Fruit fly (Drosophila melanogaster) whole organism, embryonic: Measurements from ENCODE around the gene CG8814.

ENCODE experiments used
- B-H1 ChIP-seq: fragments of 200-800 bp; sonication (Bioruptor generic); IDR thresholded peaks from 3 replicates; pipeline ENCODE4 v1.3.6; 2022; ENCODE audit warnings: missing biosample characterization, missing genetic modification characterization
- Bgb ChIP-seq: fragments of 200-800 bp; sonication (Bioruptor generic); IDR thresholded peaks from 2 replicates; pipeline ENCODE4 v1.3.6; 2022; ENCODE audit warnings: missing biosample characterization, missing genetic modification characterization; ENCODE audit not compliant: partially characterized antibody
- CG11504 ChIP-seq: fragments of 200-800 bp; sonication (Bioruptor generic); optimal IDR thresholded peaks from 3 replicates; lab custom pipeline; 2019; ENCODE audit warnings: missing biosample characterization, mild to moderate bottlenecking, missing genetic modification characterization, moderate library complexity
- CG12659 ChIP-seq: fragments of 200-800 bp; sonication (Bioruptor generic); optimal IDR thresholded peaks from 3 replicates; lab custom pipeline; 2017; ENCODE audit warnings: mild to moderate bottlenecking, missing biosample characterization, missing genetic modification reagents, missing genetic modification characterization
- CG13287 ChIP-seq: fragments of 200-800 bp; sonication (Bioruptor generic); IDR thresholded peaks from 2 replicates; pipeline ENCODE4 v1.3.6; 2022; ENCODE audit warnings: missing biosample characterization, missing genetic modification characterization; ENCODE audit not compliant: partially characterized antibody
- CG13424 ChIP-seq: fragments of 200-800 bp; sonication (Bioruptor generic); optimal IDR thresholded peaks from 2 replicates; lab custom pipeline; 2019; ENCODE audit warnings: missing biosample characterization, mild to moderate bottlenecking, missing genetic modification characterization, moderate library complexity
- CG15479 ChIP-seq: fragments of 200-800 bp; sonication (Bioruptor generic); optimal IDR thresholded peaks from 3 replicates; lab custom pipeline; 2019; ENCODE audit warnings: missing biosample characterization, mild to moderate bottlenecking, missing genetic modification characterization, moderate library complexity
- CG1647 ChIP-seq: fragments of 200-800 bp; sonication (Bioruptor generic); optimal IDR thresholded peaks from 3 replicates; lab custom pipeline; 2016; ENCODE audit warnings: missing biosample characterization, missing genetic modification characterization
- CG2678 ChIP-seq: fragments of 200-800 bp; sonication (Bioruptor generic); optimal IDR thresholded peaks from 3 replicates; lab custom pipeline; 2019; ENCODE audit warnings: missing biosample characterization, mild to moderate bottlenecking, missing genetic modification characterization, moderate library complexity
- CG33213 ChIP-seq: fragments of 200-800 bp; sonication (Bioruptor generic); optimal IDR thresholded peaks from 3 replicates; lab custom pipeline; 2016; ENCODE audit warnings: missing biosample characterization, missing genetic modification characterization
- CG34422 ChIP-seq: fragments of 200-800 bp; sonication (Bioruptor generic); IDR thresholded peaks from 3 replicates; pipeline ENCODE4 v1.3.6; 2022; ENCODE audit warnings: missing biosample characterization, missing genetic modification characterization
- CG4404 ChIP-seq: fragments of 200-800 bp; sonication (Bioruptor generic); IDR thresholded peaks from 2 replicates; pipeline ENCODE4 v1.3.6; 2022; ENCODE audit warnings: missing biosample characterization, missing genetic modification characterization
- CG5180 ChIP-seq: fragments of 200-800 bp; sonication (Bioruptor generic); optimal IDR thresholded peaks from 3 replicates; lab custom pipeline; 2017; ENCODE audit warnings: missing biosample characterization, missing genetic modification characterization, mild to moderate bottlenecking, moderate library complexity, missing genetic modification reagents
- CG7372 ChIP-seq: fragments of 200-800 bp; sonication (Bioruptor generic); IDR thresholded peaks from 2 replicates; pipeline ENCODE4 v1.3.6; 2022; ENCODE audit warnings: missing biosample characterization, missing genetic modification characterization
- CkIIα-i1 ChIP-seq: fragments of 200-800 bp; sonication (Bioruptor generic); IDR thresholded peaks from 2 replicates; pipeline ENCODE4 v1.3.6; 2022; ENCODE audit warnings: missing biosample characterization, missing genetic modification characterization
- E2f1 ChIP-seq: fragments of 200-800 bp; sonication (Bioruptor generic); IDR thresholded peaks from 2 replicates; pipeline ENCODE4 v1.3.6; 2022; ENCODE audit warnings: missing biosample characterization, missing genetic modification characterization
- H2.0 ChIP-seq: fragments of 200-800 bp; sonication (Bioruptor generic); IDR thresholded peaks from 2 replicates; pipeline ENCODE4 v1.3.6; 2022; ENCODE audit warnings: missing biosample characterization, missing genetic modification characterization
- Hey ChIP-seq: fragments of 200-800 bp; sonication (Bioruptor generic); optimal IDR thresholded peaks from 3 replicates; lab custom pipeline; 2018; ENCODE audit warnings: missing biosample characterization, mild to moderate bottlenecking, missing genetic modification characterization
- HmgZ ChIP-seq: fragments of 200-800 bp; sonication (Bioruptor generic); optimal IDR thresholded peaks from 2 replicates; lab custom pipeline; 2018; ENCODE audit warnings: missing biosample characterization, mild to moderate bottlenecking, missing genetic modification characterization
- Max ChIP-seq: fragments of 200-800 bp; sonication (Bioruptor generic); optimal IDR thresholded peaks from 2 replicates; lab custom pipeline; 2016; ENCODE audit warnings: missing biosample characterization, mild to moderate bottlenecking, missing genetic modification characterization
- Sox100B ChIP-seq: fragments of 200-800 bp; sonication (Bioruptor generic); optimal IDR thresholded peaks from 3 replicates; lab custom pipeline; 2018; ENCODE audit warnings: missing biosample characterization, mild to moderate bottlenecking, missing genetic modification characterization
- Ssrp ChIP-seq: fragments of 200-800 bp; sonication (Bioruptor generic); optimal IDR thresholded peaks from 2 replicates; lab custom pipeline; 2018; ENCODE audit warnings: missing biosample characterization, mild to moderate bottlenecking, missing genetic modification characterization, moderate library complexity
- Trl ChIP-seq, 3 experiments: fragments of >200 bp in 2 of 3; fragments of 200-800 bp in 1 of 3; sonication (Bioruptor generic) in 1 of 3; optimal IDR thresholded peaks; 2 replicates in 1 of 3; 3 replicates in 2 of 3; lab custom pipeline; 2016 to 2017; ENCODE audit warnings: missing biosample characterization in 1 of 3, missing genetic modification characterization in 1 of 3
- al ChIP-seq: fragments of 200-800 bp; sonication (Bioruptor generic); IDR thresholded peaks from 2 replicates; pipeline ENCODE4 v1.3.6; 2022; ENCODE audit warnings: missing biosample characterization, missing genetic modification characterization
- ara ChIP-seq: fragments of 200-800 bp; sonication (Bioruptor generic); IDR thresholded peaks from 2 replicates; pipeline ENCODE4 v1.3.6; 2022; ENCODE audit warnings: missing biosample characterization, missing genetic modification characterization
- ash1 ChIP-seq: fragments of 200-800 bp; sonication (Bioruptor generic); optimal IDR thresholded peaks from 2 replicates; lab custom pipeline; 2018; ENCODE audit warnings: missing biosample characterization, mild to moderate bottlenecking, missing genetic modification characterization
- br ChIP-seq: fragments of >200 bp; optimal IDR thresholded peaks from 2 replicates; lab custom pipeline; 2017
- btn ChIP-seq: fragments of 200-800 bp; sonication (Bioruptor generic); optimal IDR thresholded peaks from 2 replicates; lab custom pipeline; 2016; ENCODE audit warnings: missing biosample characterization, missing genetic modification characterization
- croc ChIP-seq: fragments of 200-800 bp; sonication (Bioruptor generic); conservative IDR thresholded peaks from 3 replicates; pipeline ENCODE4 v1.3.6; 2022; ENCODE audit warnings: missing biosample characterization, missing genetic modification characterization
- dysf ChIP-seq: fragments of 200-800 bp; sonication (Bioruptor generic); IDR thresholded peaks from 3 replicates; pipeline ENCODE4 v1.3.6; 2022; ENCODE audit warnings: missing biosample characterization, missing genetic modification characterization
- ems ChIP-seq: fragments of 200-800 bp; sonication (Bioruptor generic); optimal IDR thresholded peaks from 3 replicates; lab custom pipeline; 2016; ENCODE audit warnings: missing biosample characterization, missing genetic modification characterization
- fd96Cb ChIP-seq: fragments of 200-800 bp; sonication (Bioruptor generic); optimal IDR thresholded peaks from 2 replicates; lab custom pipeline; 2018; ENCODE audit warnings: missing biosample characterization, mild to moderate bottlenecking, missing genetic modification characterization, moderate library complexity
- gsb ChIP-seq: fragments of 200-800 bp; sonication (Bioruptor generic); IDR thresholded peaks from 2 replicates; pipeline ENCODE4 v1.3.6; 2022; ENCODE audit warnings: missing biosample characterization, missing genetic modification characterization
- ken ChIP-seq: fragments of 200-800 bp; sonication (Bioruptor generic); IDR thresholded peaks from 3 replicates; pipeline ENCODE4 v1.3.6; 2022; ENCODE audit warnings: missing biosample characterization, missing genetic modification characterization
- lab ChIP-seq: fragments of 200-800 bp; sonication (Bioruptor generic); optimal IDR thresholded peaks from 3 replicates; lab custom pipeline; 2017; ENCODE audit warnings: missing biosample characterization, missing genetic modification characterization, mild to moderate bottlenecking, moderate library complexity, missing genetic modification reagents
- mld ChIP-seq: fragments of 200-800 bp; sonication (Bioruptor generic); IDR thresholded peaks from 3 replicates; pipeline ENCODE4 v1.3.6; 2022; ENCODE audit warnings: missing biosample characterization, missing genetic modification characterization; ENCODE audit not compliant: partially characterized antibody
- nau ChIP-seq: fragments of 200-800 bp; sonication (Bioruptor generic); optimal IDR thresholded peaks from 3 replicates; lab custom pipeline; 2017; ENCODE audit warnings: missing biosample characterization, mild to moderate bottlenecking, missing genetic modification characterization, missing genetic modification reagents
- otp ChIP-seq: fragments of 200-800 bp; sonication (Bioruptor generic); IDR thresholded peaks from 3 replicates; pipeline ENCODE4, ENCODE4 v1.3.6; 2022; ENCODE audit warnings: missing biosample characterization, missing genetic modification characterization
- peb ChIP-seq: fragments of 200-800 bp; sonication (Bioruptor generic); IDR thresholded peaks from 2 replicates; pipeline ENCODE4 v1.3.6; 2022; ENCODE audit warnings: missing biosample characterization, missing genetic modification characterization
- pho ChIP-seq: fragments of 200-800 bp; sonication (Bioruptor generic); optimal IDR thresholded peaks from 2 replicates; lab custom pipeline; 2016; ENCODE audit warnings: missing biosample characterization, missing genetic modification characterization
- pros ChIP-seq: fragments of 200-800 bp; sonication (Bioruptor generic); optimal IDR thresholded peaks from 3 replicates; lab custom pipeline; 2019; ENCODE audit warnings: missing biosample characterization, mild to moderate bottlenecking, missing genetic modification characterization, moderate library complexity
- sima ChIP-seq: fragments of 200-800 bp; sonication (Bioruptor generic); optimal IDR thresholded peaks from 2 replicates; lab custom pipeline; 2016; ENCODE audit warnings: missing biosample characterization, missing genetic modification characterization
- sna ChIP-seq: fragments of 200-800 bp; sonication (Bioruptor generic); IDR thresholded peaks from 2 replicates; pipeline ENCODE4 v1.3.6; 2022; ENCODE audit warnings: missing biosample characterization, missing genetic modification characterization; ENCODE audit not compliant: partially characterized antibody
- tgo ChIP-seq: fragments of 200-800 bp; sonication (Bioruptor generic); IDR thresholded peaks from 3 replicates; pipeline ENCODE4 v1.3.6; 2022; ENCODE audit warnings: missing biosample characterization, missing genetic modification characterization
- tio ChIP-seq: fragments of 200-800 bp; sonication (Bioruptor generic); optimal IDR thresholded peaks from 2 replicates; lab custom pipeline; 2017; ENCODE audit warnings: missing biosample characterization, missing genetic modification characterization, inconsistent platforms
- tll ChIP-seq, 2 experiments: fragments of 200-800 bp in 1 of 2; fragments of >200 bp in 1 of 2; sonication (Bioruptor generic) in 1 of 2; optimal IDR thresholded peaks; 2 replicates each; lab custom pipeline; 2017 to 2019; ENCODE audit warnings: missing biosample characterization in 2 of 2, missing genetic modification characterization in 2 of 2, mild to moderate bottlenecking in 1 of 2, moderate library complexity in 1 of 2
- tna ChIP-seq: fragments of 200-800 bp; sonication (Bioruptor generic); IDR thresholded peaks from 2 replicates; pipeline ENCODE4 v1.3.6; 2022; ENCODE audit warnings: missing biosample characterization, missing genetic modification characterization; ENCODE audit not compliant: partially characterized antibody
- ttk ChIP-seq: fragments of 200-800 bp; sonication (Bioruptor generic); IDR thresholded peaks from 2 replicates; pipeline ENCODE4 v2.1.2; 2022; ENCODE audit warnings: missing biosample characterization, missing genetic modification characterization
- unpg ChIP-seq: fragments of 200-800 bp; sonication (Bioruptor generic); optimal IDR thresholded peaks from 3 replicates; lab custom pipeline; 2018; ENCODE audit warnings: missing biosample characterization, mild to moderate bottlenecking, missing genetic modification characterization, moderate library complexity
- yki ChIP-seq: fragments of >200 bp; optimal IDR thresholded peaks from 3 replicates; lab custom pipeline; 2018

Gene CG8814

DNA sequence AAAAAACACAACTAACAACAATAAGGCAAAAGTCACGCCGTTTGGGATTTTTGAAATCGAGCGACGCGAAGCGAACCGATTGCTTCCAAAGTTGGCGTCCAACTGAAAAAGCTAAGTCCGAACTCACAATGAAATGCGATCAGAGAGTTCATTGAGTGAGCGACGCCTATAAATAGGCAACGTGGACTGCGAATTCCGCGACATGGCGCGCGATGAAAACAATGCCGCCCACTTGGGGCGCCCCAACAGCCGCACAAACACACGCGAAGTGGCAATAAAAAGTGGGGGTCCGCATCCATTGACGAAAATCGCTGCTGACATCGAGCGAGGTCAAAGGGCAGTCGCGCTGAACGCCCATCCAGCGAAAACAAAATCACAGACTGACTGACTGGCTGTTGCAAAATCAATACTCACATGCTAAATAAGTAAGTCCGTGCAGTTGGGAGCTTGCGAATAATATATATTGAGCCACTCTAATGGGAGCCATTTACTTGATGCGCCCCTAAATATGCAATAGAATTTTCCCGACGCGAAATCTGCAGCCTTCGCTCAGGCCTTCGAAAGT lies 19.4 kb upstream of the CG8814 start (continued):
- TF ChIP-seq sima (no peak), pros (GFP tag; lab: Kevin White, UChicago) (no peak), CG5180 (GFP tag; lab: Kevin White, UChicago) (peak; percentile 50), peb (GFP tag; lab: Robert Waterston, UW) (no peak), CG1647 (GFP tag; lab: Kevin White, UChicago) (no peak), tll (GFP tag; optimal IDR thresholded peaks at IDR 0.05; lab: Kevin White, UChicago) (no peak), CG15479 (GFP tag; lab: Kevin White, UChicago) (no peak), Bgb (GFP tag; lab: Robert Waterston, UW) (peak; percentile 41; the same call in 1 of the 2 replicates), ara (GFP tag; lab: Robert Waterston, UW) (no peak), ken (GFP tag; lab: Robert Waterston, UW) (no peak), ash1 (GFP tag; lab: Kevin White, UChicago) (no peak), CkIIα-i1 (no peak), gsb (GFP tag; lab: Robert Waterston, UW) (no peak), tio (no peak), E2f1 (GFP tag; lab: Robert Waterston, UW) (no peak), CG12659 (GFP tag; lab: Kevin White, UChicago) (no peak), sna (GFP tag; lab: Robert Waterston, UW) (0 out of 2 replicates have a peak, but pooled peaks have one; percentile 17), CG2678 (tag; lab: Kevin White, UChicago) (no peak), CG4404 (no peak), ttk (GFP tag; lab: Robert Waterston, UW) (no peak), Ssrp (tag; lab: Kevin White, UChicago) (no peak), Sox100B (GFP tag; lab: Kevin White, UChicago) (no peak), CG13424 (tag; lab: Kevin White, UChicago) (no peak), al (GFP tag; lab: Robert Waterston, UW) (no peak), lab (GFP tag; lab: Kevin White, UChicago) (no peak), tna (no peak), tgo (GFP tag; lab: Robert Waterston, UW) (no peak), CG11504 (no peak), croc (GFP tag; lab: Robert Waterston, UW) (no peak), Hey (tag; lab: Kevin White, UChicago) (no peak), br (lab: Kevin White, UChicago) (no peak), nau (GFP tag; lab: Kevin White, UChicago) (no peak), Max (GFP tag; lab: Kevin White, UChicago) (no peak), CG34422 (GFP tag; lab: Robert Waterston, UW) (peak; percentile 16; the same call in 1 of the 3 replicates), fd96Cb (tag; lab: Kevin White, UChicago) (no peak), B-H1 (no peak; the same call in 2 of the 3 replicates), btn (GFP tag; lab: Kevin White, UChicago) (no peak), CG33213 (GFP tag; lab: Kevin White, UChicago) (no peak), CG13287 (GFP tag; lab: Robert Waterston, UW) (peak; percentile 5; the same call in 1 of the 2 replicates), otp (GFP tag; lab: Robert Waterston, UW) (no peak), Trl (optimal IDR thresholded peaks at IDR 0.05; lab: Kevin White, UChicago) (peak in 1 of 2 experiments; percentile 14), Trl (GFP tag; optimal IDR thresholded peaks at IDR 0.05; lab: Kevin White, UChicago) (no peak), HmgZ (tag; lab: Kevin White, UChicago) (no peak), unpg (no peak), pho (GFP tag; lab: Kevin White, UChicago) (no peak), mld (no peak), CG7372 (GFP tag; lab: Robert Waterston, UW) (no peak), dysf (GFP tag; lab: Robert Waterston, UW) (no peak), H2.0 (GFP tag; lab: Robert Waterston, UW) (no peak), ems (no peak), yki (lab: Kevin White, UChicago) (no peak)
